Fruit fly (Drosophila melanogaster): ENCODE data around the gene mask.

DNA sequence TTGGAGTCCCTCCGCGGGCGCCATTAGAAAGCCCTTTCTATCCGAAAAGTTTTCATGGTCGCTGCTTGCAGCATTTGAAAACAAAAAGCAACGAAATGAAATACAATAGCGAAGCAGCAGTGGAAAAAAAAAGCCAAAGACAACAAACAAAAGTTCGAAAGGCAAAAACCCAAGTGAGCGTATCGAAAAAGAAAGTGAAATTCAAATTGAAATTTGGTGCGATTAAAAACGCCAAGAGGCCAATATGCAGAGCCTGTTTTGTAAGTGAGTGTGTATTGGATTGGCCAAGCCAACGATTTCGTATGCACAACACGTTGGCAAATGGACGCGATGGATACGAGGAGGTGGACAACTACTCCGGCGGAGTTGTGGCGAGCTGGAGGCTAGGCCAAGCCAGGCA lies 27.6 kb upstream of the mask start:
- TF ChIP-seq kay (GFP tag; ENCODE audit: borderline replicate concordance) (no peak), cnc (optimal IDR thresholded peaks at IDR 0.05) (no peak), CG1620 (GFP tag; optimal IDR thresholded peaks at IDR 0.05) (no peak), toe (GFP tag; optimal IDR thresholded peaks at IDR 0.05) (no peak), Hr96 (GFP tag; optimal IDR thresholded peaks at IDR 0.05) (no peak)

All from whole organism, adult.